Fruit fly (Drosophila melanogaster) whole organism, pupa: Measurements from ENCODE around the gene Toll-6.
A peak's percentile ranks its signal among the peaks of the same experiment; 100 is the strongest.

Experiments
- CG10348 ChIP-seq: fragments of 200-800 bp; sonication (Bioruptor generic); IDR thresholded peaks from 2 replicates; pipeline ENCODE4 v1.3.6; 2022; ENCODE audit warnings: missing biosample characterization, missing genetic modification characterization
- CG12605 ChIP-seq: fragments of 200-800 bp; sonication (Bioruptor generic); IDR thresholded peaks from 2 replicates; pipeline ENCODE4 v1.3.6; 2022; ENCODE audit warnings: missing biosample characterization, missing genetic modification characterization
- CG13204 ChIP-seq: fragments of 200-800 bp; sonication (Bioruptor generic); optimal IDR thresholded peaks from 2 replicates; lab custom pipeline; 2018; ENCODE audit warnings: missing biosample characterization, mild to moderate bottlenecking, missing genetic modification characterization, moderate library complexity
- CG14655 ChIP-seq: fragments of 200-800 bp; sonication (Bioruptor generic); optimal IDR thresholded peaks from 3 replicates; lab custom pipeline; 2017; ENCODE audit warnings: mild to moderate bottlenecking, missing biosample characterization, missing genetic modification reagents, missing genetic modification characterization
- CG15710 ChIP-seq: fragments of 200-800 bp; sonication (Bioruptor generic); optimal IDR thresholded peaks from 2 replicates; lab custom pipeline; 2018; ENCODE audit warnings: missing biosample characterization, mild to moderate bottlenecking, missing genetic modification characterization, moderate library complexity
- CG17806 ChIP-seq: fragments of 200-800 bp; sonication (Bioruptor generic); optimal IDR thresholded peaks from 2 replicates; lab custom pipeline; 2018; ENCODE audit warnings: missing biosample characterization, mild to moderate bottlenecking, missing genetic modification characterization, moderate library complexity
- CG32121 ChIP-seq: fragments of 200-800 bp; sonication (Bioruptor generic); IDR thresholded peaks from 2 replicates; pipeline ENCODE4 v1.3.6; 2022; ENCODE audit warnings: missing biosample characterization, missing genetic modification characterization
- CG34367 ChIP-seq: fragments of 200-800 bp; sonication (Bioruptor generic); optimal IDR thresholded peaks from 2 replicates; lab custom pipeline; 2018; ENCODE audit warnings: missing biosample characterization, mild to moderate bottlenecking, missing genetic modification characterization
- CG4496 ChIP-seq: fragments of 200-800 bp; sonication (Bioruptor generic); IDR thresholded peaks from 3 replicates; pipeline ENCODE4 v1.3.6; 2022; ENCODE audit warnings: missing biosample characterization, missing genetic modification characterization
- CG8159 ChIP-seq: fragments of 200-800 bp; sonication (Bioruptor generic); optimal IDR thresholded peaks from 3 replicates; lab custom pipeline; 2018; ENCODE audit warnings: missing biosample characterization, mild to moderate bottlenecking, missing genetic modification characterization, moderate library complexity
- CG8301 ChIP-seq: fragments of 200-800 bp; sonication (Bioruptor generic); optimal IDR thresholded peaks from 2 replicates; lab custom pipeline; 2018; ENCODE audit warnings: missing biosample characterization, mild to moderate bottlenecking, missing genetic modification characterization
- CG9948 ChIP-seq: fragments of 200-800 bp; sonication (Bioruptor generic); optimal IDR thresholded peaks from 2 replicates; lab custom pipeline; 2018; ENCODE audit warnings: missing biosample characterization, mild to moderate bottlenecking, missing genetic modification characterization, moderate library complexity
- D1 ChIP-seq: fragments of 200-800 bp; sonication (Bioruptor generic); optimal IDR thresholded peaks from 2 replicates; lab custom pipeline; 2018; ENCODE audit warnings: missing biosample characterization, mild to moderate bottlenecking, missing genetic modification characterization, moderate library complexity
- EcR ChIP-seq: fragments of 200-800 bp; sonication (Bioruptor generic); optimal IDR thresholded peaks from 3 replicates; lab custom pipeline; 2019; ENCODE audit warnings: missing biosample characterization, missing genetic modification characterization, mild to moderate bottlenecking, moderate library complexity, missing genetic modification reagents
- Ets98B ChIP-seq: fragments of 200-800 bp; sonication (Bioruptor generic); IDR thresholded peaks from 2 replicates; pipeline ENCODE4 v1.3.6; 2022; ENCODE audit warnings: missing biosample characterization, missing genetic modification characterization
- Pif1A ChIP-seq: fragments of 200-800 bp; sonication (Bioruptor generic); optimal IDR thresholded peaks from 3 replicates; lab custom pipeline; 2016; ENCODE audit warnings: missing biosample characterization, missing genetic modification characterization
- Pif1B ChIP-seq: fragments of 200-800 bp; sonication (Bioruptor generic); optimal IDR thresholded peaks from 3 replicates; lab custom pipeline; 2016; ENCODE audit warnings: missing biosample characterization, missing genetic modification characterization
- Snoo ChIP-seq: fragments of 200-800 bp; sonication (Bioruptor generic); optimal IDR thresholded peaks from 3 replicates; lab custom pipeline; 2017; ENCODE audit warnings: missing biosample characterization, mild to moderate bottlenecking, missing genetic modification characterization, inconsistent platforms
- fd96Ca ChIP-seq: fragments of 200-800 bp; sonication (Bioruptor generic); IDR thresholded peaks from 3 replicates; pipeline ENCODE4 v1.3.6; 2022; ENCODE audit warnings: missing biosample characterization, missing genetic modification characterization
- gl ChIP-seq: fragments of 200-800 bp; sonication (Bioruptor generic); optimal IDR thresholded peaks from 2 replicates; lab custom pipeline; 2018; ENCODE audit warnings: missing biosample characterization, mild to moderate bottlenecking, missing genetic modification characterization
- rn ChIP-seq: fragments of 200-800 bp; sonication (Bioruptor generic); IDR thresholded peaks from 2 replicates; pipeline ENCODE4 v1.3.6; 2022; ENCODE audit warnings: missing biosample characterization, missing genetic modification characterization

Toll-6 gene

dm6 chr3L:15329261-15330160 lies 7.0 kb upstream of the Toll-6 start:
- no peak for TF ChIP-seq Snoo
- TF ChIP-seq Ets98B (GFP tag; lab: Robert Waterston, UW): no peak
- no peak for TF ChIP-seq CG17806 (tag; lab: Kevin White, UChicago)
- TF ChIP-seq CG14655 (GFP tag; lab: Kevin White, UChicago): no peak
- TF ChIP-seq rn (GFP tag; lab: Robert Waterston, UW): no peak
- TF ChIP-seq gl: no peak
- no peak for TF ChIP-seq CG13204 (GFP tag; lab: Kevin White, UChicago)
- no peak for TF ChIP-seq CG10348
- no peak for TF ChIP-seq D1 (tag; lab: Kevin White, UChicago)
- no peak for TF ChIP-seq CG12605 (GFP tag; lab: Robert Waterston, UW)
- no peak for TF ChIP-seq Pif1B (GFP tag; lab: Kevin White, UChicago)
- TF ChIP-seq Pif1A (GFP tag; lab: Kevin White, UChicago): no peak
- TF ChIP-seq CG8159 (tag; lab: Kevin White, UChicago): no peak
- TF ChIP-seq CG34367 (tag; lab: Kevin White, UChicago): no peak
- no peak for TF ChIP-seq CG15710 (tag; lab: Kevin White, UChicago)
- no peak for TF ChIP-seq EcR (GFP tag; lab: Kevin White, UChicago)
- no peak for TF ChIP-seq CG9948

dm6 chr3L:15330161-15330542 lies 6.3 kb upstream of the Toll-6 start:
- no peak for TF ChIP-seq CG17806 (tag; lab: Kevin White, UChicago)
- TF ChIP-seq CG12605 (GFP tag; lab: Robert Waterston, UW): no peak
- TF ChIP-seq CG34367 (tag; lab: Kevin White, UChicago): no peak
- no peak for TF ChIP-seq CG9948
- TF ChIP-seq CG8301: no peak
- TF ChIP-seq CG4496 (GFP tag; lab: Robert Waterston, UW): no peak
- TF ChIP-seq EcR (GFP tag; lab: Kevin White, UChicago): no peak
- no peak for TF ChIP-seq CG10348
- TF ChIP-seq Ets98B (GFP tag; lab: Robert Waterston, UW): no peak
- no peak for TF ChIP-seq D1 (tag; lab: Kevin White, UChicago)
- TF ChIP-seq Pif1B (GFP tag; lab: Kevin White, UChicago): no peak
- no peak for TF ChIP-seq fd96Ca (GFP tag; lab: Robert Waterston, UW)
- TF ChIP-seq Pif1A (GFP tag; lab: Kevin White, UChicago): no peak
- no peak for TF ChIP-seq CG13204 (GFP tag; lab: Kevin White, UChicago)
- no peak for TF ChIP-seq Snoo
- TF ChIP-seq gl: no peak
- TF ChIP-seq CG8159 (tag; lab: Kevin White, UChicago): no peak

- TF ChIP-seq Pif1A (GFP tag; lab: Kevin White, UChicago): no peak
- TF ChIP-seq CG8159 (tag; lab: Kevin White, UChicago): no peak
- no peak for TF ChIP-seq CG15710 (tag; lab: Kevin White, UChicago)
- TF ChIP-seq D1 (tag; lab: Kevin White, UChicago): no peak
- no peak for TF ChIP-seq CG14655 (GFP tag; lab: Kevin White, UChicago)
- TF ChIP-seq Ets98B (GFP tag; lab: Robert Waterston, UW): no peak
- TF ChIP-seq CG13204 (GFP tag; lab: Kevin White, UChicago): no peak
- TF ChIP-seq CG34367 (tag; lab: Kevin White, UChicago): no peak
Measured at dm6 chr3L:15334640-15335039, 1.9 kb upstream of the Toll-6 start.

dm6 chr3L:15344923-15345322 lies 8.4 kb downstream of the Toll-6 start:
- no peak for TF ChIP-seq CG32121 (GFP tag; lab: Robert Waterston, UW)
- TF ChIP-seq CG4496 (GFP tag; lab: Robert Waterston, UW): no peak
- no peak for TF ChIP-seq gl
- TF ChIP-seq rn (GFP tag; lab: Robert Waterston, UW): no peak
- TF ChIP-seq Snoo: no peak
- TF ChIP-seq CG10348: no peak
- no peak for TF ChIP-seq CG34367 (tag; lab: Kevin White, UChicago)
- TF ChIP-seq D1 (tag; lab: Kevin White, UChicago): no peak
- no peak for TF ChIP-seq CG13204 (GFP tag; lab: Kevin White, UChicago)
- no peak for TF ChIP-seq Pif1B (GFP tag; lab: Kevin White, UChicago)
- no peak for TF ChIP-seq CG12605 (GFP tag; lab: Robert Waterston, UW)
- no peak for TF ChIP-seq CG8159 (tag; lab: Kevin White, UChicago)
- TF ChIP-seq Pif1A (GFP tag; lab: Kevin White, UChicago): no peak
- TF ChIP-seq CG14655 (GFP tag; lab: Kevin White, UChicago): no peak
- no peak for TF ChIP-seq CG15710 (tag; lab: Kevin White, UChicago)
- no peak for TF ChIP-seq CG9948
- no peak for TF ChIP-seq EcR (GFP tag; lab: Kevin White, UChicago)
- no peak for TF ChIP-seq CG17806 (tag; lab: Kevin White, UChicago)

dm6 chr3L:15347695-15348465 lies 11.4 kb downstream of the Toll-6 start:
- TF ChIP-seq fd96Ca (GFP tag; lab: Robert Waterston, UW): no peak
- no peak for TF ChIP-seq CG4496 (GFP tag; lab: Robert Waterston, UW)
- peak; percentile 1 for TF ChIP-seq CG14655 (GFP tag; lab: Kevin White, UChicago)
- no peak for TF ChIP-seq CG34367 (tag; lab: Kevin White, UChicago)
- peak; percentile 41 for TF ChIP-seq CG8159 (tag; lab: Kevin White, UChicago)
- TF ChIP-seq Pif1B (GFP tag; lab: Kevin White, UChicago): no peak
- TF ChIP-seq rn (GFP tag; lab: Robert Waterston, UW): no peak
- no peak for TF ChIP-seq Snoo
- peak; percentile 25 for TF ChIP-seq CG15710 (tag; lab: Kevin White, UChicago)
- TF ChIP-seq Ets98B (GFP tag; lab: Robert Waterston, UW): no peak
- TF ChIP-seq CG9948: no peak
- TF ChIP-seq CG17806 (tag; lab: Kevin White, UChicago): no peak
- no peak for TF ChIP-seq EcR (GFP tag; lab: Kevin White, UChicago)
